Worm (Caenorhabditis elegans): ENCODE results near the gene ccch-1.

Gene ccch-1

ce11 chrV:11533365-11533949, 5.8 kb downstream of the ccch-1 start:
- no peak for TF ChIP-seq ets-7 (tag; optimal IDR thresholded peaks at IDR 0.05)
- no peak for TF ChIP-seq flt-1 (GFP tag; IDR thresholded peaks at IDR 0.05)
- TF ChIP-seq tbx-37 (GFP tag; conservative IDR thresholded peaks at IDR 0.05), result no peak
- TF ChIP-seq tra-4 (tag; optimal IDR thresholded peaks at IDR 0.05), result no peak
- no peak for TF ChIP-seq ceh-36 (tag; optimal IDR thresholded peaks at IDR 0.05)
- TF ChIP-seq pes-1 (GFP tag; IDR thresholded peaks at IDR 0.05), result no peak
- no peak for TF ChIP-seq B0310.2 (tag; optimal IDR thresholded peaks at IDR 0.05)
- no peak for TF ChIP-seq F13C5.2 (tag; optimal IDR thresholded peaks at IDR 0.05)
- no peak for TF ChIP-seq hnd-1 (tag; optimal IDR thresholded peaks at IDR 0.05)
- no peak for TF ChIP-seq hmbx-1 (tag; optimal IDR thresholded peaks at IDR 0.05)
- TF ChIP-seq tbx-11 (GFP tag; IDR thresholded peaks at IDR 0.05), result no peak
- no peak for TF ChIP-seq ama-1 (optimal IDR thresholded peaks at IDR 0.05)

ce11 chrV:11534495-11535189, 7.0 kb downstream of the ccch-1 start:
- no peak for TF ChIP-seq sea-1 (GFP tag; conservative IDR thresholded peaks at IDR 0.05)
- no peak for TF ChIP-seq tbx-11 (GFP tag; IDR thresholded peaks at IDR 0.05)
- TF ChIP-seq hmbx-1 (tag; optimal IDR thresholded peaks at IDR 0.05), result no peak
- no peak for TF ChIP-seq tra-4 (tag; optimal IDR thresholded peaks at IDR 0.05)

- no peak for TF ChIP-seq hnd-1 (tag; optimal IDR thresholded peaks at IDR 0.05)
- TF ChIP-seq ama-1 (optimal IDR thresholded peaks at IDR 0.05), result no peak
Observed at ce11 chrV:11535504-11536062, 8.0 kb downstream of the ccch-1 start.

- TF ChIP-seq ets-7 (tag; optimal IDR thresholded peaks at IDR 0.05), result no peak
Observed at ce11 chrV:11536667-11537066, 9.0 kb downstream of the ccch-1 start.

- TF ChIP-seq F13C5.2 (tag; optimal IDR thresholded peaks at IDR 0.05), result no peak
- TF ChIP-seq tra-4 (tag; optimal IDR thresholded peaks at IDR 0.05), result no peak
- no peak for TF ChIP-seq hmg-4 (GFP tag; optimal IDR thresholded peaks at IDR 0.05)
- TF ChIP-seq hmbx-1 (tag; optimal IDR thresholded peaks at IDR 0.05), result no peak
- no peak for TF ChIP-seq hnd-1 (tag; optimal IDR thresholded peaks at IDR 0.05)
- no peak for TF ChIP-seq ama-1 (optimal IDR thresholded peaks at IDR 0.05)
- no peak for TF ChIP-seq scrt-1 (GFP tag; IDR thresholded peaks at IDR 0.05)
- TF ChIP-seq flt-1 (GFP tag; IDR thresholded peaks at IDR 0.05), result no peak
- no peak for TF ChIP-seq ets-7 (tag; optimal IDR thresholded peaks at IDR 0.05)
- no peak for TF ChIP-seq pes-1 (GFP tag; IDR thresholded peaks at IDR 0.05)
- TF ChIP-seq tbx-11 (GFP tag; IDR thresholded peaks at IDR 0.05), result no peak
- TF ChIP-seq ceh-36 (tag; optimal IDR thresholded peaks at IDR 0.05), result no peak
- TF ChIP-seq aly-1 (tag; optimal IDR thresholded peaks at IDR 0.05), result no peak
- TF ChIP-seq tbx-37 (GFP tag; conservative IDR thresholded peaks at IDR 0.05), result no peak
- no peak for TF ChIP-seq sea-1 (GFP tag; conservative IDR thresholded peaks at IDR 0.05)
- TF ChIP-seq ceh-13 (GFP tag; optimal IDR thresholded peaks at IDR 0.05), result no peak
- TF ChIP-seq B0310.2 (tag; optimal IDR thresholded peaks at IDR 0.05), result no peak
Observed at ce11 chrV:11539502-11539901, 11.9 kb downstream of the ccch-1 start.

ce11 chrV:11541284-11541683, 13.7 kb downstream of the ccch-1 start:
- TF ChIP-seq sea-1 (GFP tag; conservative IDR thresholded peaks at IDR 0.05) (no peak), hmg-4 (GFP tag; optimal IDR thresholded peaks at IDR 0.05) (no peak), ama-1 (optimal IDR thresholded peaks at IDR 0.05) (no peak), F13C5.2 (tag; optimal IDR thresholded peaks at IDR 0.05) (no peak), tbx-37 (GFP tag; conservative IDR thresholded peaks at IDR 0.05) (no peak), tra-4 (tag; optimal IDR thresholded peaks at IDR 0.05) (no peak), B0310.2 (tag; optimal IDR thresholded peaks at IDR 0.05) (no peak), flt-1 (GFP tag; IDR thresholded peaks at IDR 0.05) (no peak), hmbx-1 (tag; optimal IDR thresholded peaks at IDR 0.05) (no peak), pes-1 (GFP tag; IDR thresholded peaks at IDR 0.05) (no peak), tbx-11 (GFP tag; IDR thresholded peaks at IDR 0.05) (no peak), scrt-1 (GFP tag; IDR thresholded peaks at IDR 0.05) (no peak), ceh-13 (GFP tag; optimal IDR thresholded peaks at IDR 0.05) (no peak), aly-1 (tag; optimal IDR thresholded peaks at IDR 0.05) (no peak), ets-7 (tag; optimal IDR thresholded peaks at IDR 0.05) (no peak), ceh-36 (tag; optimal IDR thresholded peaks at IDR 0.05) (no peak), hnd-1 (tag; optimal IDR thresholded peaks at IDR 0.05) (no peak)

- TF ChIP-seq ceh-36 (tag; optimal IDR thresholded peaks at IDR 0.05) (no peak), sea-1 (GFP tag; conservative IDR thresholded peaks at IDR 0.05) (no peak), aly-1 (tag; optimal IDR thresholded peaks at IDR 0.05) (no peak), tbx-37 (GFP tag; conservative IDR thresholded peaks at IDR 0.05) (no peak), ama-1 (optimal IDR thresholded peaks at IDR 0.05) (no peak), scrt-1 (GFP tag; IDR thresholded peaks at IDR 0.05) (no peak), F13C5.2 (tag; optimal IDR thresholded peaks at IDR 0.05) (no peak), hmbx-1 (tag; optimal IDR thresholded peaks at IDR 0.05) (no peak), ceh-13 (GFP tag; optimal IDR thresholded peaks at IDR 0.05) (no peak), flt-1 (GFP tag; IDR thresholded peaks at IDR 0.05) (no peak), ets-7 (tag; optimal IDR thresholded peaks at IDR 0.05) (no peak), hmg-4 (GFP tag; optimal IDR thresholded peaks at IDR 0.05) (no peak), tbx-11 (GFP tag; IDR thresholded peaks at IDR 0.05) (no peak)
Observed at ce11 chrV:11543564-11543963, 15.9 kb downstream of the ccch-1 start, which contains the start of gene F38B7.2. Gene F38B7.2, plus strand, starts transcription at chrV:11543963.

ce11 chrV:11545227-11545626, 17.6 kb downstream of the ccch-1 start, which contains the start of gene F38B7.10:
Gene F38B7.10, plus strand, starts transcription at chrV:11545527.
- no peak for TF ChIP-seq ceh-36 (tag; optimal IDR thresholded peaks at IDR 0.05)
- no peak for TF ChIP-seq pes-1 (GFP tag; IDR thresholded peaks at IDR 0.05)
- TF ChIP-seq sea-1 (GFP tag; conservative IDR thresholded peaks at IDR 0.05), result no peak
- TF ChIP-seq F13C5.2 (tag; optimal IDR thresholded peaks at IDR 0.05), result no peak
- no peak for TF ChIP-seq tra-4 (tag; optimal IDR thresholded peaks at IDR 0.05)
- no peak for TF ChIP-seq tbx-11 (GFP tag; IDR thresholded peaks at IDR 0.05)
- no peak for TF ChIP-seq hmbx-1 (tag; optimal IDR thresholded peaks at IDR 0.05)
- no peak for TF ChIP-seq ets-7 (tag; optimal IDR thresholded peaks at IDR 0.05)
- no peak for TF ChIP-seq B0310.2 (tag; optimal IDR thresholded peaks at IDR 0.05)
- no peak for TF ChIP-seq aly-1 (tag; optimal IDR thresholded peaks at IDR 0.05)
- TF ChIP-seq hnd-1 (tag; optimal IDR thresholded peaks at IDR 0.05), result no peak
- TF ChIP-seq tbx-37 (GFP tag; conservative IDR thresholded peaks at IDR 0.05), result no peak
- TF ChIP-seq scrt-1 (GFP tag; IDR thresholded peaks at IDR 0.05), result no peak
- TF ChIP-seq ama-1 (optimal IDR thresholded peaks at IDR 0.05), result no peak
- no peak for TF ChIP-seq flt-1 (GFP tag; IDR thresholded peaks at IDR 0.05)
- no peak for TF ChIP-seq hmg-4 (GFP tag; optimal IDR thresholded peaks at IDR 0.05)
- TF ChIP-seq ceh-13 (GFP tag; optimal IDR thresholded peaks at IDR 0.05), result no peak
